Worm (Caenorhabditis elegans): Measurements from ENCODE around the gene kbp-3.

- no peak for TF ChIP-seq pqm-1 (tag; optimal IDR thresholded peaks at IDR 0.05)
- TF ChIP-seq nhr-28 (tag; optimal IDR thresholded peaks at IDR 0.05), result no peak
- TF ChIP-seq daf-12 (tag; optimal IDR thresholded peaks at IDR 0.05), result no peak
- TF ChIP-seq egl-27 (tag; optimal IDR thresholded peaks at IDR 0.05), result no peak
- no peak for TF ChIP-seq ama-1 (optimal IDR thresholded peaks at IDR 0.05)
- TF ChIP-seq mdl-1 (tag; optimal IDR thresholded peaks at IDR 0.05), result no peak
- TF ChIP-seq lin-15B (tag; optimal IDR thresholded peaks at IDR 0.05), result no peak
- TF ChIP-seq ceh-9 (tag; optimal IDR thresholded peaks at IDR 0.05), result no peak
- TF ChIP-seq mml-1 (tag; optimal IDR thresholded peaks at IDR 0.05), result no peak
- TF ChIP-seq snpc-4 (tag; optimal IDR thresholded peaks at IDR 0.05), result no peak
- TF ChIP-seq elt-1 (tag; optimal IDR thresholded peaks at IDR 0.05), result no peak
- TF ChIP-seq lin-39 (tag; optimal IDR thresholded peaks at IDR 0.05), result no peak
- TF ChIP-seq pha-4 (tag; optimal IDR thresholded peaks at IDR 0.05), result no peak
Observed at ce11 chrII:14437116-14437515, 47.2 kb upstream of the kbp-3 start.
